Fruit fly (Drosophila melanogaster) S2 (cell line): ENCODE data around the gene Nlp.

Source experiments
- CG8478 ChIP-seq: fragments of >200 bp; optimal IDR thresholded peaks from 2 replicates; lab custom pipeline; 2018
- CTCF ChIP-seq, 2 experiments: fragments of >200 bp; optimal IDR thresholded peaks; 2 replicates each; lab custom pipeline; 2018

Nlp gene

DNA sequence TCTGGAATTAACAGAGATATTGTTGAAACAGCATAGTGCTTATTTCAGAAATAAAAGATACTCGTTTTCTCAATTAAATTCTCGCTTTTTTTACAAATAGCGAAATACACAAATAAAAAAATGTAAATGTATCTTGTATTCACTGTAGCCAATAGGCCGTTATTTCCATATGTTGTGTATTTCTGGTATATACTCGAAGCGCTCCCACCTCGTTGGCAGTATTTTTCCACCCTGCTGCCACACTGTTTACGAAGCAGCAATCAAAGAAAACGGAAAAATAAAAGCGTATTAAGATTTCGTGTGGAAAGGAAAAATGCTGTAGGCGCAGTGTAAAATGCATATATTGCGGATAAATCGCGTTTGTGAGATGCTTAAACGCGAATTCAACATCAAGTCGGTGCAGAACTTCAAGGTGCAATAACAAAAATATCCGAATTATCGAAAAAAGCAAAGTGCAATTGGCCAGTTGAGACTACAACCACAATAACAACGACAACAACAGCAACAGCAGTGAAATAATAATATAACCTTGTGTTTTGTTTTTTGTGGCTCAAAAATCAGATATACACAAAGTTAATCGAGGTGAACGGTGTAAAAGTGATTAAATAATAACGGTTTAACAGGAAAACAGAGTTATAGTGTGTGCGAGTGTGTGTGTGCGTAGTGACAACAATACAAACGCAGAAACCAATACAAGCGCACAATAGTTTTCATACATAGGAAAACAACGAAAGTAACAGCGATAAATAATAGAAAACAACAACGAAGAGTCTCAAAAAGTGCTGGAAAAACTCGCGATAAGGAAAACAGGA is 53.7 kb downstream of the Nlp start, which contains the start of gene sima:
sima (plus strand) TSS at position 255 of the 812 bp plus-strand sequence.
- TF ChIP-seq CTCF (optimal IDR thresholded peaks at IDR 0.05; lab: Kevin White, UChicago) (peak in 1 of 2 experiments; percentile 20), CG8478 (lab: Kevin White, UChicago) (no peak)

DNA sequence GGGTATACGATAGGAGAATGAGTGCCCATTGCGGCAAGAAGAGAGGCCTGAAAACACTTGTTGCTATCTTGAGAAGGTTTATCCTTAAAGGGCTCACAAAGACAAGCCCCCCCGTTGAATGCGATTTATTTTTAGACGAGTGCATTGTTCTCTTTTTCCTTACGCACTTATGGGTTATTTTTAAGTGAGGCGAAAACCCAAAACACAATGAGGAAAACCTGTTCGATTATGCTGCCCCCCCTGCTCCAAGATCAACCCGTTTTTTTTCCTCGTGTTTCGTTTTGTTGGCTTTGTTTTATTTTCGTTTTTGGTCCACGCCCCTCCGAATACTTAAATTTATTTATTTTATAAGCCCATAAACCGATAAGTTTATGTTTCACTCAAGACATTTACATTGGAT is 55.4 kb downstream of the Nlp start:
- TF ChIP-seq CG8478 (lab: Kevin White, UChicago) = no peak
